Fruit fly (Drosophila melanogaster) whole organism, embryonic: ENCODE data around the gene CG1640.

ENCODE experiments used
- Atf6 ChIP-seq: fragments of 200-800 bp; sonication (Bioruptor generic); IDR thresholded peaks from 2 replicates; pipeline ENCODE4 v1.3.6; 2022; ENCODE audit warnings: missing biosample characterization, missing genetic modification characterization
- BtbVII ChIP-seq: fragments of 200-800 bp; sonication (Bioruptor generic); optimal IDR thresholded peaks from 3 replicates; lab custom pipeline; 2017; ENCODE audit warnings: missing biosample characterization, mild to moderate bottlenecking, missing genetic modification characterization
- CG10366 ChIP-seq: fragments of 200-800 bp; sonication (Bioruptor generic); IDR thresholded peaks from 2 replicates; pipeline ENCODE4 v1.3.6; 2022; ENCODE audit warnings: missing biosample characterization, missing genetic modification characterization
- CG10959 ChIP-seq: fragments of 200-800 bp; sonication (Bioruptor generic); IDR thresholded peaks from 2 replicates; pipeline ENCODE4 v1.3.6; 2022; ENCODE audit warnings: missing biosample characterization, missing genetic modification characterization
- CG10979 ChIP-seq: fragments of 200-800 bp; sonication (Bioruptor generic); optimal IDR thresholded peaks from 2 replicates; lab custom pipeline; 2018; ENCODE audit warnings: missing biosample characterization, mild to moderate bottlenecking, missing genetic modification characterization, moderate library complexity
- CG12942 ChIP-seq: fragments of 200-800 bp; sonication (Bioruptor generic); optimal IDR thresholded peaks from 3 replicates; lab custom pipeline; 2016; ENCODE audit warnings: missing biosample characterization, missing genetic modification characterization
- CG14014 ChIP-seq: fragments of 200-800 bp; sonication (Bioruptor generic); IDR thresholded peaks from 2 replicates; pipeline ENCODE4 v1.3.6; 2022; ENCODE audit warnings: missing biosample characterization, missing genetic modification characterization
- CG15479 ChIP-seq: fragments of 200-800 bp; sonication (Bioruptor generic); optimal IDR thresholded peaks from 3 replicates; lab custom pipeline; 2019; ENCODE audit warnings: missing biosample characterization, mild to moderate bottlenecking, missing genetic modification characterization, moderate library complexity
- CG15601 ChIP-seq: fragments of 200-800 bp; sonication (Bioruptor generic); optimal IDR thresholded peaks from 3 replicates; lab custom pipeline; 2019; ENCODE audit warnings: missing biosample characterization, mild to moderate bottlenecking, missing genetic modification characterization, moderate library complexity
- CG31365 ChIP-seq: fragments of 200-800 bp; sonication (Bioruptor generic); optimal IDR thresholded peaks from 2 replicates; lab custom pipeline; 2018; ENCODE audit warnings: missing biosample characterization, mild to moderate bottlenecking, missing genetic modification characterization
- CG31388 ChIP-seq: fragments of 200-800 bp; sonication (Bioruptor generic); optimal IDR thresholded peaks from 2 replicates; lab custom pipeline; 2016; ENCODE audit warnings: missing biosample characterization, missing genetic modification characterization
- CG3163 ChIP-seq: fragments of 200-800 bp; sonication (Bioruptor generic); optimal IDR thresholded peaks from 3 replicates; lab custom pipeline; 2016; ENCODE audit warnings: missing biosample characterization, missing genetic modification characterization
- CG4730 ChIP-seq: fragments of 200-800 bp; sonication (Bioruptor generic); IDR thresholded peaks from 2 replicates; pipeline ENCODE4 v1.3.6; 2022; ENCODE audit warnings: missing biosample characterization, missing genetic modification characterization
- CG6254 ChIP-seq: fragments of 200-800 bp; sonication (Bioruptor generic); optimal IDR thresholded peaks from 3 replicates; lab custom pipeline; 2017; ENCODE audit warnings: mild to moderate bottlenecking, missing biosample characterization, missing genetic modification reagents, missing genetic modification characterization
- Dp ChIP-seq: fragments of 200-800 bp; sonication (Bioruptor generic); optimal IDR thresholded peaks from 2 replicates; lab custom pipeline; 2018; ENCODE audit warnings: missing biosample characterization, mild to moderate bottlenecking, missing genetic modification characterization, moderate library complexity
- Dref ChIP-seq: fragments of 200-800 bp; sonication (Bioruptor generic); IDR thresholded peaks from 2 replicates; pipeline ENCODE4 v1.3.6; 2022; ENCODE audit warnings: missing biosample characterization, missing genetic modification characterization
- Drgx ChIP-seq: fragments of 200-800 bp; sonication (Bioruptor generic); IDR thresholded peaks from 2 replicates; pipeline ENCODE4 v1.3.6; 2022; ENCODE audit warnings: missing biosample characterization, missing genetic modification characterization
- E2f2 ChIP-seq: fragments of 200-800 bp; sonication (Bioruptor generic); IDR thresholded peaks from 2 replicates; pipeline ENCODE4 v1.3.6; 2022; ENCODE audit warnings: missing biosample characterization, missing genetic modification characterization
- ERR ChIP-seq: fragments of 200-800 bp; sonication (Bioruptor generic); optimal IDR thresholded peaks from 2 replicates; lab custom pipeline; 2016; ENCODE audit warnings: missing biosample characterization, missing genetic modification characterization
- Ets97D ChIP-seq: fragments of 200-800 bp; sonication (Bioruptor generic); optimal IDR thresholded peaks from 3 replicates; lab custom pipeline; 2016; ENCODE audit warnings: missing biosample characterization, missing genetic modification characterization
- HLH54F ChIP-seq: fragments of 200-800 bp; sonication (Bioruptor generic); optimal IDR thresholded peaks from 3 replicates; lab custom pipeline; 2016; ENCODE audit warnings: missing biosample characterization, missing genetic modification characterization
- Hand ChIP-seq: fragments of 200-800 bp; sonication (Bioruptor generic); optimal IDR thresholded peaks from 2 replicates; lab custom pipeline; 2017; ENCODE audit warnings: mild to moderate bottlenecking, missing biosample characterization, missing genetic modification reagents, missing genetic modification characterization
- Kr ChIP-seq: fragments of 200-800 bp; sonication (Bioruptor generic); optimal IDR thresholded peaks from 2 replicates; lab custom pipeline; 2017; ENCODE audit warnings: missing biosample characterization, mild to moderate bottlenecking, missing genetic modification characterization
- Max ChIP-seq: fragments of 200-800 bp; sonication (Bioruptor generic); optimal IDR thresholded peaks from 2 replicates; lab custom pipeline; 2016; ENCODE audit warnings: missing biosample characterization, mild to moderate bottlenecking, missing genetic modification characterization
- NFAT ChIP-seq: fragments of 200-800 bp; sonication (Bioruptor generic); IDR thresholded peaks from 2 replicates; pipeline ENCODE4 v1.3.6; 2022; ENCODE audit warnings: missing biosample characterization, missing genetic modification characterization
- NfI ChIP-seq: fragments of 200-800 bp; sonication (Bioruptor generic); optimal IDR thresholded peaks from 3 replicates; lab custom pipeline; 2018; ENCODE audit warnings: missing biosample characterization, mild to moderate bottlenecking, missing genetic modification characterization, moderate library complexity
- Ravus ChIP-seq: fragments of 200-800 bp; sonication (Bioruptor generic); IDR thresholded peaks from 2 replicates; pipeline ENCODE4 v1.3.6; 2022; ENCODE audit warnings: missing biosample characterization, missing genetic modification characterization
- Scr ChIP-seq: fragments of 200-800 bp; sonication (Bioruptor generic); IDR thresholded peaks from 2 replicates; pipeline ENCODE4 v1.3.6; 2022; ENCODE audit warnings: missing biosample characterization, missing genetic modification characterization; ENCODE audit not compliant: partially characterized antibody
- Sry-δ ChIP-seq: fragments of 200-800 bp; sonication (Bioruptor generic); optimal IDR thresholded peaks from 2 replicates; lab custom pipeline; 2016; ENCODE audit warnings: missing biosample characterization, missing genetic modification characterization
- Vsx1 ChIP-seq: fragments of 200-800 bp; sonication (Bioruptor generic); optimal IDR thresholded peaks from 2 replicates; lab custom pipeline; 2017; ENCODE audit warnings: missing biosample characterization, mild to moderate bottlenecking, missing genetic modification characterization, missing genetic modification reagents
- ash1 ChIP-seq: fragments of 200-800 bp; sonication (Bioruptor generic); optimal IDR thresholded peaks from 2 replicates; lab custom pipeline; 2018; ENCODE audit warnings: missing biosample characterization, mild to moderate bottlenecking, missing genetic modification characterization
- ato ChIP-seq: fragments of 200-800 bp; sonication (Bioruptor generic); IDR thresholded peaks from 2 replicates; pipeline ENCODE4 v1.3.6; 2022; ENCODE audit warnings: missing biosample characterization, missing genetic modification characterization; ENCODE audit not compliant: partially characterized antibody
- cad ChIP-seq: fragments of >200 bp; optimal IDR thresholded peaks from 2 replicates; lab custom pipeline; 2017; ENCODE audit warnings: missing biosample characterization, missing genetic modification characterization
- cato ChIP-seq: fragments of 200-800 bp; sonication (Bioruptor generic); optimal IDR thresholded peaks from 2 replicates; lab custom pipeline; 2016; ENCODE audit warnings: missing biosample characterization, missing genetic modification characterization, borderline replicate concordance
- chm ChIP-seq: fragments of 200-800 bp; sonication (Bioruptor generic); IDR thresholded peaks from 2 replicates; pipeline ENCODE4 v1.3.6; 2022; ENCODE audit warnings: missing biosample characterization, missing genetic modification characterization
- crc ChIP-seq: fragments of 200-800 bp; sonication (Bioruptor generic); optimal IDR thresholded peaks from 2 replicates; lab custom pipeline; 2016; ENCODE audit warnings: missing biosample characterization, missing genetic modification characterization
- crol ChIP-seq: fragments of 200-800 bp; sonication (Bioruptor generic); IDR thresholded peaks from 2 replicates; pipeline ENCODE4 v1.3.6; 2022; ENCODE audit warnings: missing biosample characterization, missing genetic modification characterization
- dati ChIP-seq: fragments of 200-800 bp; sonication (Bioruptor generic); IDR thresholded peaks from 2 replicates; pipeline ENCODE4 v1.3.6; 2022; ENCODE audit warnings: missing biosample characterization, missing genetic modification characterization
- dpn ChIP-seq, 2 experiments: fragments of 200-800 bp; sonication (Bioruptor generic); optimal IDR thresholded peaks; 3 replicates each; lab custom pipeline; 2016; ENCODE audit warnings: missing biosample characterization in 2 of 2, missing genetic modification characterization in 2 of 2
- dysf ChIP-seq: fragments of 200-800 bp; sonication (Bioruptor generic); IDR thresholded peaks from 3 replicates; pipeline ENCODE4 v1.3.6; 2022; ENCODE audit warnings: missing biosample characterization, missing genetic modification characterization
- ewg ChIP-seq: fragments of 200-800 bp; sonication (Bioruptor generic); optimal IDR thresholded peaks from 3 replicates; lab custom pipeline; 2017; ENCODE audit warnings: mild to moderate bottlenecking, missing biosample characterization, missing genetic modification reagents, missing genetic modification characterization
- gce ChIP-seq: fragments of 200-800 bp; sonication (Bioruptor generic); IDR thresholded peaks from 3 replicates; pipeline ENCODE4 v1.3.6; 2022; ENCODE audit warnings: missing biosample characterization, missing genetic modification characterization
- gcm2 ChIP-seq: fragments of 200-800 bp; sonication (Bioruptor generic); optimal IDR thresholded peaks from 2 replicates; lab custom pipeline; 2016; ENCODE audit warnings: missing biosample characterization, missing genetic modification characterization
- ind ChIP-seq: fragments of 200-800 bp; sonication (Bioruptor generic); optimal IDR thresholded peaks from 3 replicates; lab custom pipeline; 2016; ENCODE audit warnings: missing biosample characterization, missing genetic modification characterization
- ken ChIP-seq: fragments of 200-800 bp; sonication (Bioruptor generic); IDR thresholded peaks from 3 replicates; pipeline ENCODE4 v1.3.6; 2022; ENCODE audit warnings: missing biosample characterization, missing genetic modification characterization
- mam ChIP-seq: fragments of 200-800 bp; sonication (Bioruptor generic); optimal IDR thresholded peaks from 3 replicates; lab custom pipeline; 2016; ENCODE audit warnings: missing biosample characterization, missing genetic modification characterization
- nmo ChIP-seq: fragments of 200-800 bp; sonication (Bioruptor generic); optimal IDR thresholded peaks from 2 replicates; lab custom pipeline; 2018; ENCODE audit warnings: missing biosample characterization, mild to moderate bottlenecking, missing genetic modification characterization, moderate library complexity
- scrt ChIP-seq: fragments of 200-800 bp; sonication (Bioruptor generic); optimal IDR thresholded peaks from 2 replicates; lab custom pipeline; 2018; ENCODE audit warnings: missing biosample characterization, mild to moderate bottlenecking, missing genetic modification characterization, moderate library complexity
- tio ChIP-seq: fragments of 200-800 bp; sonication (Bioruptor generic); optimal IDR thresholded peaks from 2 replicates; lab custom pipeline; 2017; ENCODE audit warnings: missing biosample characterization, missing genetic modification characterization, inconsistent platforms
- wor ChIP-seq: fragments of 200-800 bp; sonication (Bioruptor generic); IDR thresholded peaks from 2 replicates; pipeline ENCODE4 v1.3.6; 2022; ENCODE audit warnings: missing biosample characterization, missing genetic modification characterization
- zen ChIP-seq: fragments of 200-800 bp; sonication (Bioruptor generic); optimal IDR thresholded peaks from 3 replicates; lab custom pipeline; 2018; ENCODE audit warnings: missing biosample characterization, mild to moderate bottlenecking, missing genetic modification characterization, moderate library complexity

The CG1640 gene

DNA sequence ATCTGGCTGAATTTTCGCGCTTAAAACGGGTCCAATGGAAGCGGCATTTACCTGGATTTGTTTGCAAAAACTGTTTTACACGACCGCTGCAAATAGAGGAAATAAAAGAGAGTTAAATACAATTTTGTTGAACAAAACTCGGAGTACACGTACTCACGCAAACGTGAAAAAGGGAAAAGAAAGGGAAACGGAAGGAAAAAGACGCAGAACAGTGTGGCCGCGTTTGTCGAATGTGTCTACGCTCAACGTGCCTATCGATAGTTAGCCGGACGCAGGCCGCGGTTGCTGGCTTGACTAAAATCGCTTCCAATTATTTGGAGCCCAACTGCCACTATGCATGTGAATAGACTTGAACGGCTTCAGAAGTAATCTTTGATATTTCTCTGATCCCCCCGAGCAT is 33.0 kb upstream of the CG1640 start, which contains the start of gene RpS15Aa (continued):
- TF ChIP-seq ash1 (GFP tag; lab: Kevin White, UChicago), result peak; percentile 47
- TF ChIP-seq CG4730 (GFP tag; lab: Robert Waterston, UW), result peak; percentile 53
- TF ChIP-seq cad (GFP tag; lab: Kevin White, UChicago), result no peak
- TF ChIP-seq wor (GFP tag; lab: Robert Waterston, UW), result no peak
- peak; percentile 69 for TF ChIP-seq BtbVII (GFP tag; lab: Kevin White, UChicago)
- peak; percentile 91 for TF ChIP-seq chm
- TF ChIP-seq nmo, result peak; percentile 46
- peak; percentile 99 for TF ChIP-seq Ets97D (GFP tag; lab: Kevin White, UChicago)
- peak; percentile 50 for TF ChIP-seq CG10979
- TF ChIP-seq CG14014 (GFP tag; lab: Robert Waterston, UW), result peak; percentile 82
- TF ChIP-seq mam, result peak; percentile 73
- TF ChIP-seq CG15479, result no peak
- peak; percentile 75 for TF ChIP-seq scrt
- TF ChIP-seq CG10366, result peak; percentile 76
- peak; percentile 48; the same call in 1 of the 2 replicates for TF ChIP-seq CG10959 (GFP tag; lab: Robert Waterston, UW)
- peak; percentile 54 for TF ChIP-seq Hand
- TF ChIP-seq HLH54F (GFP tag; lab: Kevin White, UChicago), result peak; percentile 67
- 0 out of 2 replicates have a peak, but pooled peaks have one; percentile 39 for TF ChIP-seq dati
- peak; percentile 29 for TF ChIP-seq Scr
- TF ChIP-seq CG31388, result no peak
- TF ChIP-seq Max (GFP tag; lab: Kevin White, UChicago), result no peak
- peak; percentile 77 for TF ChIP-seq dysf (GFP tag; lab: Robert Waterston, UW)
- peak; percentile 39; the same call in 1 of the 2 replicates for TF ChIP-seq crol (GFP tag; lab: Robert Waterston, UW)
- peak; percentile 90 for TF ChIP-seq Dref
- peak; percentile 62 for TF ChIP-seq CG31365 (tag; lab: Kevin White, UChicago)
- TF ChIP-seq gce (GFP tag; lab: Robert Waterston, UW), result peak; percentile 85
- peak; percentile 89 for TF ChIP-seq NfI (GFP tag; lab: Kevin White, UChicago)
- no peak; the same call in 1 of the 2 replicates for TF ChIP-seq Ravus (GFP tag; lab: Robert Waterston, UW)
- TF ChIP-seq CG12942 (GFP tag; lab: Kevin White, UChicago), result peak; percentile 57
- peak; percentile 39 for TF ChIP-seq CG15601 (tag; lab: Kevin White, UChicago)
- TF ChIP-seq NFAT (GFP tag; lab: Robert Waterston, UW), result peak; percentile 92
- peak; percentile 54 for TF ChIP-seq Vsx1
- peak; percentile 35 for TF ChIP-seq gcm2 (GFP tag; lab: Kevin White, UChicago)
- TF ChIP-seq ERR, result peak; percentile 37
- TF ChIP-seq E2f2 (GFP tag; lab: Robert Waterston, UW), result peak; percentile 33
- TF ChIP-seq zen (tag; lab: Kevin White, UChicago), result peak; percentile 35
- peak; percentile 43 for TF ChIP-seq ind
- TF ChIP-seq Sry-δ (GFP tag; lab: Kevin White, UChicago), result peak; percentile 76
- TF ChIP-seq dpn (GFP tag; optimal IDR thresholded peaks at IDR 0.05; lab: Kevin White, UChicago), result peak; percentile 34 to 79
- TF ChIP-seq Drgx (GFP tag; lab: Robert Waterston, UW), result peak; percentile 31; the same call in 1 of the 2 replicates
- peak; percentile 68 for TF ChIP-seq Kr (GFP tag; lab: Kevin White, UChicago)
- peak; percentile 56 for TF ChIP-seq crc (GFP tag; lab: Kevin White, UChicago)
- peak; percentile 47 for TF ChIP-seq CG6254 (GFP tag; lab: Kevin White, UChicago)
- peak; percentile 69 for TF ChIP-seq Atf6 (GFP tag; lab: Robert Waterston, UW)
- peak; percentile 86 for TF ChIP-seq ken
- TF ChIP-seq CG3163 (GFP tag; lab: Kevin White, UChicago), result peak; percentile 61
- TF ChIP-seq ato (GFP tag; lab: Robert Waterston, UW), result peak; percentile 43; the same call in 1 of the 2 replicates
- TF ChIP-seq tio (GFP tag; lab: Kevin White, UChicago), result peak; percentile 42
- peak; percentile 65 for TF ChIP-seq ewg (GFP tag; lab: Kevin White, UChicago)
- TF ChIP-seq Dp (GFP tag; lab: Kevin White, UChicago), result peak; percentile 1
- peak; percentile 34 for TF ChIP-seq cato (GFP tag; lab: Kevin White, UChicago)
